Fruit fly (Drosophila melanogaster): ENCODE results near the gene GstD2.

DNA sequence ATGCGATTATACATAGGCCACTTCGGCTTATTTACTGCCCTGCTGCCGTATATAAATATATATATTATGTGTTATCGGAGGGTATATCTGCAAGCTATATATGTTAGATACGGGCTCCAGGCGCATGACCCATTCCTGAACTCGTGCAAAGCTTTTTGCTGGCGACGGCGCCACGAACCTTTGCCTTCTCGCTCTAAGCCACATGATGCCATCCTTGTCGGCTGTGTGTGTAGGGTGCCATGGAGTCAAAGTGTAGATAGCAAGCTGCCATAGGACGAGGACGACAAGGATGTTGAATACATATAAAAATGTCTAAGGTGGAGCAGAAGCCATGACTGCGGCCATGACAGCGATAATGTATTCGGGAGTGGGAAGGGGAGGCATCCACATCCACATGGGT lies 24.1 kb upstream of the GstD2 start:
- TF ChIP-seq cnc (optimal IDR thresholded peaks at IDR 0.05) = no peak
- TF ChIP-seq CG14711 (tag; optimal IDR thresholded peaks at IDR 0.05) = no peak
- TF ChIP-seq Clk (GFP tag; optimal IDR thresholded peaks at IDR 0.05) = no peak
- no peak for TF ChIP-seq CG5204 (GFP tag; optimal IDR thresholded peaks at IDR 0.05)
- TF ChIP-seq Hr96 (GFP tag; optimal IDR thresholded peaks at IDR 0.05) = no peak
- TF ChIP-seq CG7101 (tag; optimal IDR thresholded peaks at IDR 0.05) = no peak
- TF ChIP-seq bab1 (GFP tag; optimal IDR thresholded peaks at IDR 0.05) = no peak
- no peak for TF ChIP-seq pad (GFP tag; optimal IDR thresholded peaks at IDR 0.05)
- TF ChIP-seq CG11617 (GFP tag; optimal IDR thresholded peaks at IDR 0.05) = no peak
- TF ChIP-seq kay (GFP tag; ENCODE audit: borderline replicate concordance) = peak; percentile 45
